Worm (Caenorhabditis elegans) whole organism, L3 larva: ENCODE data around the gene gdh-1.

Experiments used
- ZK546.5 ChIP-seq: sonication (generic microtip); optimal IDR thresholded peaks from 2 replicates; lab custom pipeline; 2017; ENCODE audit warnings: missing biosample characterization, missing genetic modification characterization
- ceh-16 ChIP-seq: sonication (generic microtip); optimal IDR thresholded peaks from 2 replicates; lab custom pipeline; 2017; ENCODE audit warnings: missing biosample characterization, missing genetic modification characterization
- ceh-82 ChIP-seq: fragments of 150-350 bp; optimal IDR thresholded peaks from 2 replicates; lab custom pipeline; 2014; ENCODE audit warnings: missing biosample characterization, missing genetic modification characterization
- daf-12 ChIP-seq: fragments of 150-350 bp; optimal IDR thresholded peaks from 2 replicates; lab custom pipeline; 2014; ENCODE audit warnings: missing biosample characterization, missing genetic modification reagents, missing genetic modification characterization
- egl-5 ChIP-seq: fragments of 150-350 bp; optimal IDR thresholded peaks from 2 replicates; lab custom pipeline; 2017; ENCODE audit warnings: missing biosample characterization, missing genetic modification reagents, missing genetic modification characterization, inconsistent platforms
- elt-1 ChIP-seq: fragments of 150-350 bp; optimal IDR thresholded peaks from 2 replicates; lab custom pipeline; 2014; ENCODE audit warnings: missing biosample characterization, missing genetic modification characterization
- elt-2 ChIP-seq: sonication (generic microtip); optimal IDR thresholded peaks from 2 replicates; lab custom pipeline; 2016; ENCODE audit warnings: missing genetic modification reagents, mild to moderate bottlenecking, missing genetic modification characterization, missing compliant biosample characterization
- fkh-10 ChIP-seq: sonication (generic microtip); optimal IDR thresholded peaks from 2 replicates; lab custom pipeline; 2017; ENCODE audit warnings: missing biosample characterization, missing genetic modification reagents, missing genetic modification characterization
- hmg-11 ChIP-seq: sonication (generic microtip); optimal IDR thresholded peaks from 2 replicates; lab custom pipeline; 2016; ENCODE audit warnings: missing genetic modification characterization, missing compliant biosample characterization
- jun-1 ChIP-seq: fragments of 150-350 bp; optimal IDR thresholded peaks from 2 replicates; lab custom pipeline; 2014; ENCODE audit warnings: missing biosample characterization, missing genetic modification reagents, missing genetic modification characterization
- lin-39 ChIP-seq: fragments of 150-350 bp; optimal IDR thresholded peaks from 2 replicates; lab custom pipeline; 2018; ENCODE audit warnings: missing biosample characterization, missing genetic modification reagents, missing genetic modification characterization
- nhr-11 ChIP-seq: fragments of 150-350 bp; optimal IDR thresholded peaks from 2 replicates; lab custom pipeline; 2014; ENCODE audit warnings: missing biosample characterization, missing genetic modification characterization
- nhr-12 ChIP-seq: fragments of 150-350 bp; optimal IDR thresholded peaks from 2 replicates; lab custom pipeline; 2014; ENCODE audit warnings: missing biosample characterization, missing genetic modification characterization
- nhr-25 ChIP-seq: sonication (generic microtip); optimal IDR thresholded peaks from 2 replicates; lab custom pipeline; 2017; ENCODE audit warnings: missing biosample characterization, missing genetic modification characterization
- nhr-28 ChIP-seq: fragments of 150-350 bp; optimal IDR thresholded peaks from 2 replicates; lab custom pipeline; 2014; ENCODE audit warnings: missing biosample characterization, missing genetic modification characterization
- nhr-43 ChIP-seq: sonication (generic microtip); optimal IDR thresholded peaks from 2 replicates; lab custom pipeline; 2016; ENCODE audit warnings: mild to moderate bottlenecking, missing genetic modification characterization, missing compliant biosample characterization; ENCODE audit not compliant: poor library complexity, severe bottlenecking
- nhr-67 ChIP-seq: fragments of 150-350 bp; optimal IDR thresholded peaks from 2 replicates; lab custom pipeline; 2014; ENCODE audit warnings: missing biosample characterization, missing genetic modification characterization
- unc-39 ChIP-seq: sonication (generic microtip); optimal IDR thresholded peaks from 4 replicates; lab custom pipeline; 2017; ENCODE audit warnings: missing biosample characterization, missing genetic modification characterization
- ztf-4 ChIP-seq: fragments of 150-350 bp; optimal IDR thresholded peaks from 2 replicates; lab custom pipeline; 2014; ENCODE audit warnings: missing biosample characterization, missing genetic modification characterization

The gdh-1 gene

ce11 chrIV:11961485-11962255 is 8.6 kb downstream of the gdh-1 start, which contains the start of gene ZK829.7 (continued):
- TF ChIP-seq nhr-43 (tag; lab: Kevin White, UChicago) (peak; percentile 32), nhr-25 (tag; lab: Kevin White, UChicago) (peak; percentile 16), lin-39 (tag; lab: Kevin White, UChicago) (no peak), nhr-11 (tag; lab: Kevin White, UChicago) (no peak)

ce11 chrIV:11965327-11965726 is 12.3 kb downstream of the gdh-1 start, which contains the start of gene srj-1:
Gene srj-1, minus strand, starts transcription at chrIV:11965427.
- TF ChIP-seq egl-5, result no peak
- TF ChIP-seq nhr-11 (tag; lab: Kevin White, UChicago), result peak; percentile 49

ce11 chrIV:11970171-11970570 is 17.1 kb downstream of the gdh-1 start, which contains the start of gene ZK829.9:
Gene ZK829.9, plus strand, starts transcription at chrIV:11970534.
- TF ChIP-seq ceh-16 (tag; lab: Kevin White, UChicago) (no peak), nhr-12 (no peak), fkh-10 (no peak), ceh-82 (tag; lab: Kevin White, UChicago) (no peak), nhr-43 (tag; lab: Kevin White, UChicago) (no peak), elt-2 (tag; lab: Kevin White, UChicago) (no peak), jun-1 (tag; lab: Kevin White, UChicago) (no peak), nhr-67 (tag; lab: Kevin White, UChicago) (no peak), nhr-28 (tag; lab: Kevin White, UChicago) (no peak), ztf-4 (no peak), elt-1 (tag; lab: Kevin White, UChicago) (no peak), hmg-11 (tag; lab: Kevin White, UChicago) (no peak), daf-12 (tag; lab: Kevin White, UChicago) (no peak), ZK546.5 (tag; lab: Kevin White, UChicago) (no peak), unc-39 (tag; lab: Kevin White, UChicago) (no peak)

ce11 chrIV:11986407-11986806 is 33.4 kb downstream of the gdh-1 start:
- no peak for TF ChIP-seq ZK546.5 (tag; lab: Kevin White, UChicago)
